Fruit fly (Drosophila melanogaster): ENCODE data around the gene CG44194.

The CG44194 gene

dm6 chr3R:13015811-13016766 lies 18.6 kb upstream of the CG44194 start (continued):
- TF ChIP-seq CG7271 (tag; optimal IDR thresholded peaks at IDR 0.05) (no peak), tll (GFP tag; optimal IDR thresholded peaks at IDR 0.05) (no peak), wek (GFP tag; optimal IDR thresholded peaks at IDR 0.05) (no peak), gcm2 (GFP tag; optimal IDR thresholded peaks at IDR 0.05) (no peak), Myb (GFP tag; optimal IDR thresholded peaks at IDR 0.05) (no peak), CG6791 (GFP tag; IDR thresholded peaks at IDR 0.05; ENCODE audit: partially characterized antibody) (no peak), br (optimal IDR thresholded peaks at IDR 0.05) (no peak), CG1832 (GFP tag; optimal IDR thresholded peaks at IDR 0.05) (no peak), NFAT (GFP tag; IDR thresholded peaks at IDR 0.05) (no peak), CG2889 (GFP tag; IDR thresholded peaks at IDR 0.05) (no peak), CG18262 (tag; optimal IDR thresholded peaks at IDR 0.05) (no peak), ftz-f1 (GFP tag; optimal IDR thresholded peaks at IDR 0.05) (no peak), CG14050 (GFP tag; IDR thresholded peaks at IDR 0.05) (no peak), CG31388 (GFP tag; optimal IDR thresholded peaks at IDR 0.05) (no peak), Oli (tag; optimal IDR thresholded peaks at IDR 0.05) (no peak), CG12155 (GFP tag; optimal IDR thresholded peaks at IDR 0.05) (peak; percentile 7), CG1792 (GFP tag; optimal IDR thresholded peaks at IDR 0.05) (no peak), disco-r (GFP tag; optimal IDR thresholded peaks at IDR 0.05) (no peak), maf-S (GFP tag; optimal IDR thresholded peaks at IDR 0.05) (no peak), CG17328 (GFP tag; IDR thresholded peaks at IDR 0.05) (no peak), CG14965 (GFP tag; optimal IDR thresholded peaks at IDR 0.05; ENCODE audit: borderline replicate concordance) (no peak), crc (GFP tag; optimal IDR thresholded peaks at IDR 0.05) (no peak), CrebB (tag; optimal IDR thresholded peaks at IDR 0.05) (no peak), Max (GFP tag; optimal IDR thresholded peaks at IDR 0.05) (no peak), CG16815 (GFP tag; optimal IDR thresholded peaks at IDR 0.05) (no peak), CG1233 (GFP tag; optimal IDR thresholded peaks at IDR 0.05) (peak; percentile 23), usp (GFP tag; optimal IDR thresholded peaks at IDR 0.05) (no peak), Opbp (GFP tag; IDR thresholded peaks at IDR 0.05; ENCODE audit: partially characterized antibody) (no peak), CG4424 (GFP tag; optimal IDR thresholded peaks at IDR 0.05) (no peak), pnt (GFP tag; optimal IDR thresholded peaks at IDR 0.05) (no peak), klu (GFP tag; IDR thresholded peaks at IDR 0.05) (no peak), CG3838 (GFP tag; optimal IDR thresholded peaks at IDR 0.05) (peak; percentile 3), CG10267 (tag; optimal IDR thresholded peaks at IDR 0.05) (no peak), Hmr (GFP tag; optimal IDR thresholded peaks at IDR 0.05) (peak; percentile 40), dan (GFP tag; IDR thresholded peaks at IDR 0.05) (no peak), CG42726 (GFP tag; IDR thresholded peaks at IDR 0.05; ENCODE audit: partially characterized antibody) (no peak), luna (GFP tag; optimal IDR thresholded peaks at IDR 0.05) (no peak), Usf (GFP tag; optimal IDR thresholded peaks at IDR 0.05) (no peak), CG1024 (GFP tag; IDR thresholded peaks at IDR 0.05) (no peak), CG4854 (GFP tag; optimal IDR thresholded peaks at IDR 0.05) (no peak), otp (GFP tag; IDR thresholded peaks at IDR 0.05) (no peak), CG9797 (GFP tag; optimal IDR thresholded peaks at IDR 0.05) (no peak), stc (GFP tag; IDR thresholded peaks at IDR 0.05) (no peak), Deaf1 (tag; optimal IDR thresholded peaks at IDR 0.05) (peak; percentile 43), gcm (GFP tag; optimal IDR thresholded peaks at IDR 0.05) (no peak), chif (GFP tag; optimal IDR thresholded peaks at IDR 0.05) (peak in 1 of 2 experiments; percentile 27), dpn (GFP tag; optimal IDR thresholded peaks at IDR 0.05) (peak in 1 of 2 experiments; percentile 12), sens (GFP tag) (peak; percentile 89), CG6765 (GFP tag; optimal IDR thresholded peaks at IDR 0.05) (no peak), CG11504 (tag; optimal IDR thresholded peaks at IDR 0.05) (no peak)

Measured in whole organism, embryonic.